Fruit fly (Drosophila melanogaster): ENCODE measurements around the gene CG7632.

The CG7632 gene

dm6 chr3L:21279876-21280566 is 24.5 kb upstream of the CG7632 start, which contains the start of gene AcCoAS (continued):
- TF ChIP-seq CG3281 (GFP tag; optimal IDR thresholded peaks at IDR 0.05) (peak; percentile 59), CG16815 (GFP tag; optimal IDR thresholded peaks at IDR 0.05) (no peak), CG14050 (GFP tag; IDR thresholded peaks at IDR 0.05) (no peak), NC2α (GFP tag; optimal IDR thresholded peaks at IDR 0.05) (no peak), HmgZ (tag; optimal IDR thresholded peaks at IDR 0.05) (peak; percentile 44), hkb (optimal IDR thresholded peaks at IDR 0.05) (no peak), hkb (GFP tag; IDR thresholded peaks at IDR 0.05) (0 out of 2 replicates have a peak, but pooled peaks have one; percentile 37), Atf6 (GFP tag; IDR thresholded peaks at IDR 0.05) (peak; percentile 51; the same call in 1 of the 2 replicates), row (GFP tag; IDR thresholded peaks at IDR 0.05) (no peak), eyg (GFP tag; optimal IDR thresholded peaks at IDR 0.05) (no peak), CG15269 (tag; optimal IDR thresholded peaks at IDR 0.05) (peak; percentile 33), gsb (GFP tag; IDR thresholded peaks at IDR 0.05) (no peak), CG18476 (GFP tag; optimal IDR thresholded peaks at IDR 0.05) (no peak), Fer2 (tag; optimal IDR thresholded peaks at IDR 0.05) (no peak), Dref (GFP tag; IDR thresholded peaks at IDR 0.05) (no peak), Camta (GFP tag; optimal IDR thresholded peaks at IDR 0.05) (no peak), Ptx1 (GFP tag; IDR thresholded peaks at IDR 0.05) (no peak), CG31441 (GFP tag; IDR thresholded peaks at IDR 0.05) (no peak), pros (GFP tag; optimal IDR thresholded peaks at IDR 0.05) (peak; percentile 56), CG10147 (GFP tag; optimal IDR thresholded peaks at IDR 0.05) (peak; percentile 22), CG17568 (GFP tag; optimal IDR thresholded peaks at IDR 0.05) (peak; percentile 10), TFAM (GFP tag; optimal IDR thresholded peaks at IDR 0.05) (no peak), CG11723 (GFP tag; optimal IDR thresholded peaks at IDR 0.05) (no peak), CG11560 (tag; IDR thresholded peaks at IDR 0.05) (no peak), CG17802 (tag; optimal IDR thresholded peaks at IDR 0.05) (no peak), CG7786 (GFP tag; optimal IDR thresholded peaks at IDR 0.05) (peak; percentile 58), CG7372 (GFP tag; IDR thresholded peaks at IDR 0.05) (no peak), lola (GFP tag; optimal IDR thresholded peaks at IDR 0.05) (no peak), CG7839 (tag; optimal IDR thresholded peaks at IDR 0.05) (peak; percentile 27), Nf-YC (tag; optimal IDR thresholded peaks at IDR 0.05) (peak; percentile 47), zf30C (GFP tag; optimal IDR thresholded peaks at IDR 0.05) (no peak), Dbx (GFP tag; IDR thresholded peaks at IDR 0.05) (peak; percentile 62; the same call in 2 of the 3 replicates), CG1529 (GFP tag; optimal IDR thresholded peaks at IDR 0.05) (no peak), Sry-δ (GFP tag; optimal IDR thresholded peaks at IDR 0.05) (no peak), Spps (tag; optimal IDR thresholded peaks at IDR 0.05) (no peak), slou (GFP tag; optimal IDR thresholded peaks at IDR 0.05) (no peak), CG1647 (GFP tag; optimal IDR thresholded peaks at IDR 0.05) (no peak), Dfd (GFP tag; optimal IDR thresholded peaks at IDR 0.05) (no peak), ewg (GFP tag; optimal IDR thresholded peaks at IDR 0.05) (no peak), NFAT (GFP tag; IDR thresholded peaks at IDR 0.05) (no peak; the same call in 1 of the 2 replicates), Dp (GFP tag; optimal IDR thresholded peaks at IDR 0.05) (no peak), hb (GFP tag; IDR thresholded peaks at IDR 0.05; ENCODE audit: partially characterized antibody) (no peak), ro (GFP tag; IDR thresholded peaks at IDR 0.05) (no peak), CG2889 (GFP tag; IDR thresholded peaks at IDR 0.05) (no peak), dm (GFP tag; optimal IDR thresholded peaks at IDR 0.05) (peak; percentile 45), CG11398 (GFP tag; optimal IDR thresholded peaks at IDR 0.05) (no peak), CG5953 (GFP tag; IDR thresholded peaks at IDR 0.05) (no peak), zen (tag; optimal IDR thresholded peaks at IDR 0.05) (no peak), trem (tag; optimal IDR thresholded peaks at IDR 0.05) (no peak), zen2 (GFP tag; IDR thresholded peaks at IDR 0.05; ENCODE audit: partially characterized antibody) (no peak)
